Fruit fly (Drosophila melanogaster): ENCODE results near the gene CG9147.

DNA sequence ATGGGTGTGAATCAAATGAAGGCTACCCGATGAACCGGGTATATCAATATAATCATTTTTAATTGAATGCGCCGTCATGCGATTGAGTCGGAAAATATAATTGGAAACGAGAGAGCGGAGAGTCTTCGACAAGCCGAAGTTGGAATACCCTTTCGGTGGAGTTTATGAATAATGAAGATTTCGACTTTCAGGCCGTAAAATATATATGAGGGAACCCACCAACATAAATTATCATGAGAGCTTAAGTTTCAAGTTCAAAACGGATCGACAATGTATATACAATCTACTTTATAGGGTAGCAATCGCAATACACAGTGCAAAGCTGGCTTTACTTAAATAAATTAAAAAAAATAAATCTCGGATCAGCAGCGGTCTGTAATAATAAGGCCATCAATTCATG, 34.0 kb upstream of the CG9147 start:
- no peak for TF ChIP-seq EcR (GFP tag; optimal IDR thresholded peaks at IDR 0.05)
- TF ChIP-seq pan (optimal IDR thresholded peaks at IDR 0.05), result no peak
- TF ChIP-seq usp (GFP tag; optimal IDR thresholded peaks at IDR 0.05), result no peak
- TF ChIP-seq CG8478 (optimal IDR thresholded peaks at IDR 0.05), result no peak
- no peak for TF ChIP-seq Dll (optimal IDR thresholded peaks at IDR 0.05)

Measured in whole organism.